Fruit fly (Drosophila melanogaster) whole organism, prepupa: ENCODE data around the gene vrs.

ENCODE experiments used
- CG10669 ChIP-seq: fragments of 200-800 bp; sonication (Bioruptor generic); optimal IDR thresholded peaks from 3 replicates; lab custom pipeline; 2018; ENCODE audit warnings: missing biosample characterization, mild to moderate bottlenecking, missing genetic modification characterization, moderate library complexity
- CG11902 ChIP-seq: fragments of 200-800 bp; sonication (Bioruptor generic); optimal IDR thresholded peaks from 3 replicates; lab custom pipeline; 2016; ENCODE audit warnings: missing biosample characterization, missing genetic modification characterization
- CG15336 ChIP-seq: fragments of 200-800 bp; sonication (Bioruptor generic); IDR thresholded peaks from 2 replicates; pipeline ENCODE4 v1.3.6; 2022; ENCODE audit warnings: missing biosample characterization, missing genetic modification characterization
- CG1621 ChIP-seq: fragments of 200-800 bp; sonication (Bioruptor generic); optimal IDR thresholded peaks from 3 replicates; lab custom pipeline; 2018; ENCODE audit warnings: missing biosample characterization, mild to moderate bottlenecking, missing genetic modification characterization
- CG3032 ChIP-seq: fragments of 200-800 bp; optimal IDR thresholded peaks from 2 replicates; lab custom pipeline; 2019; ENCODE audit warnings: missing biosample characterization, mild to moderate bottlenecking, missing genetic modification characterization, moderate library complexity
- CG6854 ChIP-seq: fragments of 200-800 bp; sonication (Bioruptor generic); optimal IDR thresholded peaks from 2 replicates; lab custom pipeline; 2017; ENCODE audit warnings: missing biosample characterization, mild to moderate bottlenecking, missing genetic modification characterization
- CG7368 ChIP-seq: fragments of 200-800 bp; sonication (Bioruptor generic); optimal IDR thresholded peaks from 3 replicates; lab custom pipeline; 2016; ENCODE audit warnings: missing biosample characterization, missing genetic modification characterization
- Hr38 ChIP-seq: sonication (Bioruptor generic); optimal IDR thresholded peaks from 2 replicates; lab custom pipeline; 2016; ENCODE audit warnings: missing biosample characterization, missing genetic modification characterization
- Hr4 ChIP-seq: fragments of 200-800 bp; sonication (Bioruptor generic); optimal IDR thresholded peaks from 3 replicates; lab custom pipeline; 2016; ENCODE audit warnings: missing biosample characterization, missing genetic modification characterization
- dac ChIP-seq: fragments of 200-800 bp; sonication (Bioruptor generic); optimal IDR thresholded peaks from 2 replicates; lab custom pipeline; 2017; ENCODE audit warnings: missing biosample characterization, mild to moderate bottlenecking, missing genetic modification characterization
- eg ChIP-seq: fragments of 200-800 bp; sonication (Bioruptor generic); IDR thresholded peaks from 3 replicates; pipeline ENCODE4 v1.3.6; 2022; ENCODE audit warnings: missing biosample characterization, missing genetic modification characterization
- vri ChIP-seq: fragments of 200-800 bp; sonication (Bioruptor generic); optimal IDR thresholded peaks from 3 replicates; lab custom pipeline; 2016; ENCODE audit warnings: missing biosample characterization, mild to moderate bottlenecking, missing genetic modification characterization

DNA sequence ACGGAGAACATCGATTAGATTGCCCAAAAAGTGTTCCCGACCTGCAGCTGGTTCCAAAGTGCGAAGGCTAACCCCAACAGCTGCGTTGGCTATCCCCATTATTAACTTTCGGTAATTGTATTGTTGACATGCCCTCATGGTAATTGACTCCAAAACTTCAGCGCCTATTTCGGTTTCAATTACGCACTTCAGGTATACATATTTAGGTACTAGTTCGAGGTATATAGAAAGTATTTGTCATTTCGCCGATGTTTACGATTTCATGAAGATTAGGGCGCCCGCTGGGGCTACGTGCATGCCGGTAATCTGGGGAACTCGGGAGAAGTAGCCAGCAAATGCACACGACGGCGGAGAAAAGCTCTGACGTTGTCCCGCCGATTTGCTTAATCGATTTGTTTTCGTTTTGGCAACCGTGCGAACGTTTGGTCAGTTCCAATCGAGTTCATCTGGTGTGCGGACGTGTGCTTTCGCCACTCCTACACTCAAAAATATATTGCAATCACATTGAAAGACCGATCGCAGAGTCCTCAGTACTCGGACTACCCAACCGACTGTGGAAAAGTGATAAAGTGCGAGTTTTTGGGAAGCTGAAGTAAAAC, 6.3 kb upstream of the vrs start:
- TF ChIP-seq CG15336, result no peak
- TF ChIP-seq Hr38 (GFP tag; lab: Kevin White, UChicago), result no peak
- no peak for TF ChIP-seq CG10669 (GFP tag; lab: Kevin White, UChicago)
- no peak for TF ChIP-seq eg
- TF ChIP-seq CG6854 (GFP tag; lab: Kevin White, UChicago), result no peak
- peak; percentile 70 for TF ChIP-seq vri
- TF ChIP-seq CG1621 (tag; lab: Kevin White, UChicago), result no peak
- no peak for TF ChIP-seq dac
- no peak for TF ChIP-seq CG11902 (GFP tag; lab: Kevin White, UChicago)
- TF ChIP-seq CG7368 (GFP tag; lab: Kevin White, UChicago), result no peak
- TF ChIP-seq CG3032 (tag; lab: Kevin White, UChicago), result no peak
- no peak for TF ChIP-seq Hr4 (GFP tag; lab: Kevin White, UChicago)
